Worm (Caenorhabditis elegans) whole organism, L2 larva: ENCODE results near the gene fbxl-3.
A peak's percentile ranks its signal among the peaks of the same experiment; 100 is the strongest.

ENCODE experiments used
- alr-1 ChIP-seq: fragments of 150-350 bp; optimal IDR thresholded peaks from 2 replicates; lab custom pipeline; 2014; ENCODE audit warnings: missing biosample characterization, missing genetic modification characterization
- aly-2 ChIP-seq: fragments of 150-350 bp; optimal IDR thresholded peaks from 2 replicates; lab custom pipeline; 2014; ENCODE audit warnings: missing biosample characterization, missing genetic modification characterization
- ceh-16 ChIP-seq: fragments of 150-350 bp; optimal IDR thresholded peaks from 2 replicates; lab custom pipeline; 2014; ENCODE audit warnings: missing biosample characterization, missing genetic modification characterization
- ceh-82 ChIP-seq: fragments of 150-350 bp; optimal IDR thresholded peaks from 2 replicates; lab custom pipeline; 2014; ENCODE audit warnings: missing biosample characterization, missing genetic modification characterization
- dmd-4 ChIP-seq: sonication (generic microtip); optimal IDR thresholded peaks from 2 replicates; lab custom pipeline; 2017; ENCODE audit warnings: missing biosample characterization, missing genetic modification characterization
- egl-27 ChIP-seq: sonication (generic microtip); optimal IDR thresholded peaks from 3 replicates; lab custom pipeline; 2017; ENCODE audit warnings: missing biosample characterization, missing genetic modification reagents, missing genetic modification characterization
- elt-1 ChIP-seq: fragments of 150-350 bp; optimal IDR thresholded peaks from 2 replicates; lab custom pipeline; 2014; ENCODE audit warnings: missing biosample characterization, missing genetic modification characterization
- elt-3 ChIP-seq: sonication (generic microtip); optimal IDR thresholded peaks from 2 replicates; lab custom pipeline; 2017; ENCODE audit warnings: missing biosample characterization, missing genetic modification characterization
- gmeb-1 ChIP-seq: fragments of 150-350 bp; optimal IDR thresholded peaks from 2 replicates; lab custom pipeline; 2014; ENCODE audit warnings: missing biosample characterization, missing genetic modification characterization
- lin-11 ChIP-seq: fragments of 150-350 bp; sonication (generic microtip); optimal IDR thresholded peaks from 2 replicates; lab custom pipeline; 2014; ENCODE audit warnings: missing biosample characterization, missing genetic modification characterization, inconsistent platforms, mixed read lengths
- lin-13 ChIP-seq: fragments of 150-350 bp; optimal IDR thresholded peaks from 2 replicates; lab custom pipeline; 2014; ENCODE audit warnings: missing biosample characterization, missing genetic modification reagents, missing genetic modification characterization
- lin-39 ChIP-seq: fragments of 150-350 bp; optimal IDR thresholded peaks from 2 replicates; lab custom pipeline; 2014; ENCODE audit warnings: missing biosample characterization, missing genetic modification reagents, missing genetic modification characterization
- lsy-2 ChIP-seq, 2 experiments: fragments of 150-350 bp in 1 of 2; sonication (generic microtip) in 1 of 2; optimal IDR thresholded peaks; 2 replicates each; lab custom pipeline; 2014 to 2017; ENCODE audit warnings: missing biosample characterization in 2 of 2, missing genetic modification characterization in 2 of 2
- mbf-1 ChIP-seq: sonication (generic microtip); optimal IDR thresholded peaks from 2 replicates; lab custom pipeline; 2017; ENCODE audit warnings: missing biosample characterization, missing genetic modification characterization
- mdl-1 ChIP-seq, 2 experiments: fragments of 150-350 bp in 1 of 2; sonication (generic microtip) in 1 of 2; optimal IDR thresholded peaks; 2 replicates each; lab custom pipeline; 2017; ENCODE audit warnings: missing biosample characterization in 2 of 2, missing genetic modification characterization in 2 of 2
- nhr-10 ChIP-seq: sonication (generic microtip); optimal IDR thresholded peaks from 2 replicates; lab custom pipeline; 2017; ENCODE audit warnings: missing biosample characterization, missing genetic modification characterization
- nhr-11 ChIP-seq: fragments of 150-350 bp; optimal IDR thresholded peaks from 2 replicates; lab custom pipeline; 2014; ENCODE audit warnings: missing biosample characterization, missing genetic modification characterization
- nhr-12 ChIP-seq: fragments of 150-350 bp; optimal IDR thresholded peaks from 2 replicates; lab custom pipeline; 2014; ENCODE audit warnings: missing biosample characterization, missing genetic modification characterization
- nhr-129 ChIP-seq: fragments of 150-350 bp; optimal IDR thresholded peaks from 2 replicates; lab custom pipeline; 2014; ENCODE audit warnings: missing biosample characterization, missing genetic modification characterization
- nhr-23 ChIP-seq: fragments of 150-350 bp; optimal IDR thresholded peaks from 2 replicates; lab custom pipeline; 2014; ENCODE audit warnings: missing biosample characterization, missing genetic modification reagents, missing genetic modification characterization
- nhr-237 ChIP-seq: fragments of 150-350 bp; optimal IDR thresholded peaks from 2 replicates; lab custom pipeline; 2014; ENCODE audit warnings: missing biosample characterization, missing genetic modification characterization
- nhr-25 ChIP-seq: fragments of 150-350 bp; sonication (generic microtip); optimal IDR thresholded peaks from 3 replicates; lab custom pipeline; 2014; ENCODE audit warnings: missing biosample characterization, missing genetic modification characterization
- nhr-6 ChIP-seq: fragments of 150-350 bp; optimal IDR thresholded peaks from 2 replicates; lab custom pipeline; 2014; ENCODE audit warnings: missing biosample characterization, missing genetic modification characterization
- nhr-77 ChIP-seq: fragments of 150-350 bp; optimal IDR thresholded peaks from 2 replicates; lab custom pipeline; 2014; ENCODE audit warnings: missing biosample characterization, missing genetic modification characterization
- peb-1 ChIP-seq: fragments of 150-350 bp; optimal IDR thresholded peaks from 2 replicates; lab custom pipeline; 2014; ENCODE audit warnings: missing biosample characterization, missing genetic modification characterization
- sem-4 ChIP-seq: fragments of 150-350 bp; optimal IDR thresholded peaks from 2 replicates; lab custom pipeline; 2014; ENCODE audit warnings: missing biosample characterization, missing genetic modification reagents, missing genetic modification characterization
- skn-1 ChIP-seq: sonication (generic microtip); optimal IDR thresholded peaks from 2 replicates; lab custom pipeline; 2017; ENCODE audit warnings: missing biosample characterization, missing genetic modification characterization
- sma-3 ChIP-seq: sonication (generic microtip); optimal IDR thresholded peaks from 2 replicates; lab custom pipeline; 2016; ENCODE audit warnings: missing genetic modification reagents, missing genetic modification characterization, missing compliant biosample characterization
- snpc-4 ChIP-seq: fragments of 150-350 bp; optimal IDR thresholded peaks from 2 replicates; lab custom pipeline; 2014; ENCODE audit warnings: missing biosample characterization, missing genetic modification characterization
- unc-39 ChIP-seq: fragments of 150-350 bp; optimal IDR thresholded peaks from 2 replicates; lab custom pipeline; 2014; ENCODE audit warnings: missing biosample characterization, missing genetic modification characterization
- unc-55 ChIP-seq: fragments of 150-350 bp; sonication (generic microtip); optimal IDR thresholded peaks from 3 replicates; lab custom pipeline; 2014; ENCODE audit warnings: missing biosample characterization, missing genetic modification reagents, missing genetic modification characterization
- unc-62 ChIP-seq: fragments of 150-350 bp; optimal IDR thresholded peaks from 2 replicates; lab custom pipeline; 2014; ENCODE audit warnings: missing biosample characterization, missing genetic modification reagents, missing genetic modification characterization
- zag-1 ChIP-seq: fragments of 150-350 bp; optimal IDR thresholded peaks from 2 replicates; lab custom pipeline; 2014; ENCODE audit warnings: missing biosample characterization, missing genetic modification characterization
- ztf-1 ChIP-seq: fragments of 200-800 bp; sonication (Bioruptor generic); conservative IDR thresholded peaks from 2 replicates; pipeline ENCODE4 v1.3.6; 2022; ENCODE audit warnings: missing genetic modification characterization, missing compliant biosample characterization
- ztf-11 ChIP-seq: sonication (generic microtip); optimal IDR thresholded peaks from 2 replicates; lab custom pipeline; 2017; ENCODE audit warnings: missing biosample characterization, missing genetic modification characterization
- ztf-4 ChIP-seq: fragments of 150-350 bp; optimal IDR thresholded peaks from 2 replicates; lab custom pipeline; 2014; ENCODE audit warnings: missing biosample characterization, missing genetic modification characterization

fbxl-3 gene

DNA sequence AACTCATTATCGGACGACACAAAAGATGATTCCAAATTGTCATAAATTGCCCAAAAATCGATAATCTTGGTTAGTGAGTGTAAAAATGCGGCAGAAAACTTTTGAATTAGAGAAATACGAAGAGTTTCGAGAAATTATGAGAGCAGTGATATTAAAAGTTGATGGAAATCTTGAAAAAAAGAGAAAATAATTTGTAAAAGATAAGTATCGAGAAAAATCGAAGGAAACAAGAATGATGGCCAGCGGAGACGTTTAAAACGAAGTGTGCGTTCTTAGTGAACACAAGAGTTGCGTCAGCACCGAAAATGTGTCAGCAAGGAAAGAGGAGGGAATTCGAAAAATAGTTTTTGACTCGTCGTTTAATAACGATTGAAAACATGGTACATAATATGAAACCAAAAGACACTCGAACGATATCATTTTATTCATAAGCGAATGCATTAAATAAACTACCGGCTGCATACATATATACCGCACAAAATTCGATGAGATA is 8.8 kb downstream of the fbxl-3 start, which contains the start of gene ndx-6 (continued):
- TF ChIP-seq lin-11 (tag; lab: Kevin White, UChicago) (peak; percentile 45), ztf-1 (GFP tag; lab: Robert Waterston, UW) (no peak), sma-3 (GFP tag; lab: Kevin White, UChicago) (peak; percentile 88), zag-1 (tag; lab: Kevin White, UChicago) (peak; percentile 35), nhr-25 (tag; lab: Kevin White, UChicago) (peak; percentile 85)

- TF ChIP-seq sem-4 (tag; lab: Kevin White, UChicago) (no peak), nhr-129 (no peak), nhr-11 (no peak), ceh-16 (tag; lab: Kevin White, UChicago) (no peak), elt-3 (tag; lab: Kevin White, UChicago) (no peak), ztf-11 (tag; lab: Kevin White, UChicago) (no peak), ceh-82 (tag; lab: Kevin White, UChicago) (no peak), skn-1 (tag; lab: Kevin White, UChicago) (no peak), alr-1 (tag; lab: Kevin White, UChicago) (no peak), mbf-1 (tag; lab: Kevin White, UChicago) (no peak), ztf-4 (tag; lab: Kevin White, UChicago) (no peak)
These were observed 9.8 kb downstream of the fbxl-3 start, which contains the start of gene rsp-4 for ce11 chrII:5388786-5389421. Gene rsp-4, minus strand, starts transcription at chrII:5388836.

DNA sequence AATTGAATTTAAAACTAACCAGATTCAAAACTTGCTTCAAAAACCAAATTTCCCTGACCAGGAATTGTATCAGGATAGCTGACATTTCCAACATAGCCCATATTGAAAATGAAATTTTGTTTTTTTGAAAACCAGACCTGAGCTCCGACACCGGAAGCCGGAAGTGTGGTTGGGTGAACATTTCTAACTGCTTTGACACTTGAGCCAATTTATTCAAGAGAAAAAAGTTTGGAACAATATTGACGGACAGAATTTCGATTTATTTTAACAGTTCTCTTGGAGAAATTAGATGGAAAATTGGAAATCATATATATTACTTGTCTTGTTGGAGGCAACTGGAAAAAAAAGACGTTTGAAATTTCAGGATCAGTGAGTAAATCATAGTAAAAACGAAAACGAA is 11.5 kb downstream of the fbxl-3 start, which contains the start of gene ccpp-6:
Gene ccpp-6 (minus strand): TSS at position 101 of the 400 bp plus-strand sequence.
- TF ChIP-seq lin-39 (no peak), ztf-4 (tag; lab: Kevin White, UChicago) (no peak), skn-1 (tag; lab: Kevin White, UChicago) (no peak), nhr-25 (tag; lab: Kevin White, UChicago) (no peak), egl-27 (tag; lab: Kevin White, UChicago) (no peak), nhr-77 (no peak), nhr-237 (tag; lab: Kevin White, UChicago) (no peak), elt-1 (no peak), lsy-2 (tag; optimal IDR thresholded peaks at IDR 0.05; lab: Kevin White, UChicago) (no peak), aly-2 (tag; lab: Kevin White, UChicago) (no peak), ceh-82 (tag; lab: Kevin White, UChicago) (no peak), snpc-4 (tag; lab: Kevin White, UChicago) (no peak), nhr-10 (no peak), unc-39 (tag; lab: Kevin White, UChicago) (no peak), nhr-6 (no peak), nhr-11 (no peak), peb-1 (no peak), ztf-1 (GFP tag; lab: Robert Waterston, UW) (no peak)
- TF ChIP-seq, all 48 proteins: peak for 0

DNA sequence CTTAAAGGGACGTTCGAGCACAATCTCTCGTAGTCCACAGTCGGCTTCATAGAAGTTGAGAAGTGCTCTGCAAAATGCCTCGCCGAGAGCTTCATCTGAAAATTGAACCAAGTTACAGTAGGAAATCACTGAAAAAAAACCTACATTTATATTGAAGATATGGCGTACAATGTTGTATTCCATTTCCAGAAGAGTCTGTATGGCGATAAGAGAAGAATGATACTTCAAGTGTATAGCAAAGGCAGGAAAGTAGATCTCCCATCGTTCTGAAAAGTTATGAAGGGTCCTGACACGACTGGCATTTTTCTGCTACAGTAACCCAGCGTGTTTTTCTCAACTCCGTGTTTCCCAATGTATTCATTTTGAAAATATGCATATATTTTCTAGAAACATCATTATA is 14.4 kb downstream of the fbxl-3 start:
- TF ChIP-seq unc-55 (GFP tag; lab: Kevin White, UChicago) (no peak), nhr-12 (tag; lab: Kevin White, UChicago) (no peak), unc-62 (no peak), alr-1 (tag; lab: Kevin White, UChicago) (no peak), nhr-11 (no peak), ztf-1 (GFP tag; lab: Robert Waterston, UW) (no peak), ztf-11 (tag; lab: Kevin White, UChicago) (no peak), mdl-1 (tag; optimal IDR thresholded peaks at IDR 0.05; lab: Kevin White, UChicago) (no peak), lin-13 (GFP tag; lab: Kevin White, UChicago) (no peak), dmd-4 (tag; lab: Kevin White, UChicago) (no peak), lin-11 (tag; lab: Kevin White, UChicago) (no peak), ceh-16 (tag; lab: Kevin White, UChicago) (no peak), nhr-23 (tag; lab: Kevin White, UChicago) (no peak), gmeb-1 (tag; lab: Kevin White, UChicago) (no peak), sma-3 (GFP tag; lab: Kevin White, UChicago) (no peak), elt-3 (tag; lab: Kevin White, UChicago) (no peak)
